Worm (Caenorhabditis elegans): Measurements from ENCODE around the gene F02C12.3.

Gene F02C12.3

ce11 chrX:13352164-13352563 lies 44.6 kb upstream of the F02C12.3 start:
- TF ChIP-seq mdl-1 (tag; optimal IDR thresholded peaks at IDR 0.05), result no peak
- no peak for TF ChIP-seq unc-39 (tag; optimal IDR thresholded peaks at IDR 0.05)
- peak; percentile 38 for TF ChIP-seq nhr-21 (tag; optimal IDR thresholded peaks at IDR 0.05)
- TF ChIP-seq mbf-1 (tag; optimal IDR thresholded peaks at IDR 0.05), result no peak
- peak; percentile 40 for TF ChIP-seq crh-2 (tag; optimal IDR thresholded peaks at IDR 0.05)
- peak; percentile 73 for TF ChIP-seq sma-9 (GFP tag; optimal IDR thresholded peaks at IDR 0.05)
- TF ChIP-seq sma-9 (tag; optimal IDR thresholded peaks at IDR 0.05), result no peak
- TF ChIP-seq lin-39 (tag; optimal IDR thresholded peaks at IDR 0.05), result no peak

- TF ChIP-seq ceh-82 (tag; optimal IDR thresholded peaks at IDR 0.05) (no peak), R02D3.7 (tag; optimal IDR thresholded peaks at IDR 0.05) (no peak), alr-1 (tag; optimal IDR thresholded peaks at IDR 0.05) (no peak), nhr-12 (tag; optimal IDR thresholded peaks at IDR 0.05) (no peak), elt-3 (tag; optimal IDR thresholded peaks at IDR 0.05) (no peak), F13H6.1 (tag; optimal IDR thresholded peaks at IDR 0.05) (peak; percentile 80), egl-27 (tag; optimal IDR thresholded peaks at IDR 0.05) (peak; percentile 86), mab-5 (tag; optimal IDR thresholded peaks at IDR 0.05) (no peak), aly-2 (tag; optimal IDR thresholded peaks at IDR 0.05) (no peak), Y55F3AM.14 (GFP tag; optimal IDR thresholded peaks at IDR 0.05) (peak; percentile 19), skn-1 (tag; optimal IDR thresholded peaks at IDR 0.05) (no peak), unc-39 (tag; optimal IDR thresholded peaks at IDR 0.05) (no peak), unc-62 (GFP tag; optimal IDR thresholded peaks at IDR 0.05) (no peak), nhr-237 (tag; optimal IDR thresholded peaks at IDR 0.05) (no peak), ceh-16 (tag; optimal IDR thresholded peaks at IDR 0.05) (no peak), ama-1 (optimal IDR thresholded peaks at IDR 0.05) (no peak), nhr-6 (tag; optimal IDR thresholded peaks at IDR 0.05) (peak; percentile 77), snpc-4 (tag; optimal IDR thresholded peaks at IDR 0.05) (no peak), fos-1 (tag; optimal IDR thresholded peaks at IDR 0.05) (peak; percentile 79), nhr-25 (tag; optimal IDR thresholded peaks at IDR 0.05) (peak; percentile 94), ztf-11 (tag; optimal IDR thresholded peaks at IDR 0.05) (no peak), nhr-10 (tag; optimal IDR thresholded peaks at IDR 0.05) (no peak), gmeb-1 (tag; optimal IDR thresholded peaks at IDR 0.05) (peak; percentile 38), nhr-21 (tag; optimal IDR thresholded peaks at IDR 0.05) (peak; percentile 95), crh-2 (tag; optimal IDR thresholded peaks at IDR 0.05) (peak; percentile 86), lin-39 (tag; optimal IDR thresholded peaks at IDR 0.05) (no peak), C34F6.9 (tag; optimal IDR thresholded peaks at IDR 0.05) (peak; percentile 41), nhr-11 (tag; optimal IDR thresholded peaks at IDR 0.05) (no peak), elt-1 (tag; optimal IDR thresholded peaks at IDR 0.05) (no peak), unc-55 (GFP tag; optimal IDR thresholded peaks at IDR 0.05) (no peak), ztf-4 (tag; optimal IDR thresholded peaks at IDR 0.05) (peak; percentile 54), zag-1 (tag; optimal IDR thresholded peaks at IDR 0.05) (no peak), nhr-77 (tag; optimal IDR thresholded peaks at IDR 0.05) (no peak), ZK546.5 (tag; optimal IDR thresholded peaks at IDR 0.05) (no peak), mbf-1 (tag; optimal IDR thresholded peaks at IDR 0.05) (no peak), nhr-23 (tag; optimal IDR thresholded peaks at IDR 0.05) (no peak), dmd-4 (tag; optimal IDR thresholded peaks at IDR 0.05) (no peak), sem-4 (tag; optimal IDR thresholded peaks at IDR 0.05) (peak; percentile 51), blmp-1 (tag; optimal IDR thresholded peaks at IDR 0.05; ENCODE audit: insufficient read depth) (peak; percentile 91), ztf-1 (GFP tag; conservative IDR thresholded peaks at IDR 0.05) (no peak), lin-13 (GFP tag; optimal IDR thresholded peaks at IDR 0.05) (peak; percentile 36), peb-1 (tag; optimal IDR thresholded peaks at IDR 0.05) (no peak), sma-9 (GFP tag; optimal IDR thresholded peaks at IDR 0.05) (peak; percentile 98), sma-9 (tag; optimal IDR thresholded peaks at IDR 0.05) (no peak), mdl-1 (tag; optimal IDR thresholded peaks at IDR 0.05) (peak in 1 of 2 experiments; percentile 68), sma-3 (GFP tag; optimal IDR thresholded peaks at IDR 0.05) (peak; percentile 88), lin-11 (tag; optimal IDR thresholded peaks at IDR 0.05) (no peak), nhr-129 (tag; optimal IDR thresholded peaks at IDR 0.05) (peak; percentile 91), lsy-2 (tag; optimal IDR thresholded peaks at IDR 0.05) (peak in 1 of 2 experiments; percentile 67)
Measured at ce11 chrX:13353530-13353929, 43.2 kb upstream of the F02C12.3 start.

Measured in whole organism, L2 larva.